Fruit fly (Drosophila melanogaster): ENCODE data around the gene Kap-alpha3.

The Kap-alpha3 gene

dm6 chr3R:9559413-9560014 is 18.0 kb downstream of the Kap-alpha3 start, which contains the start of the genes AP-1mu and MBD-like (continued):
- TF ChIP-seq Dip3 (GFP tag; optimal IDR thresholded peaks at IDR 0.05) (peak; percentile 68), CG12769 (tag; optimal IDR thresholded peaks at IDR 0.05) (no peak), klu (GFP tag; IDR thresholded peaks at IDR 0.05) (peak; percentile 41; the same call in 1 of the 2 replicates), CG15479 (GFP tag; optimal IDR thresholded peaks at IDR 0.05) (peak; percentile 19), en (GFP tag; optimal IDR thresholded peaks at IDR 0.05) (peak; percentile 38), dpn (GFP tag; optimal IDR thresholded peaks at IDR 0.05) (peak; percentile 62 to 75), Mes4 (GFP tag; optimal IDR thresholded peaks at IDR 0.05) (peak; percentile 31), CG14667 (GFP tag; IDR thresholded peaks at IDR 0.05) (peak; percentile 43), pum (GFP tag; optimal IDR thresholded peaks at IDR 0.05) (peak; percentile 57), ab (GFP tag; optimal IDR thresholded peaks at IDR 0.05) (no peak), Hey (tag; optimal IDR thresholded peaks at IDR 0.05) (no peak), ind (GFP tag; optimal IDR thresholded peaks at IDR 0.05) (peak; percentile 70), slp2 (GFP tag; optimal IDR thresholded peaks at IDR 0.05) (peak; percentile 56), CG11247 (GFP tag; IDR thresholded peaks at IDR 0.05) (0 out of 2 replicates have a peak, but pooled peaks have one; percentile 47), bsh (GFP tag; optimal IDR thresholded peaks at IDR 0.05) (peak in 1 of 2 experiments; percentile 50), Dip2 (GFP tag; IDR thresholded peaks at IDR 0.05) (no peak), Hr39 (optimal IDR thresholded peaks at IDR 0.05) (no peak), Scr (GFP tag; IDR thresholded peaks at IDR 0.05; ENCODE audit: partially characterized antibody) (peak; percentile 56), Taf1 (GFP tag; IDR thresholded peaks at IDR 0.05) (peak; percentile 48; the same call in 1 of the 2 replicates), danr (GFP tag; IDR thresholded peaks at IDR 0.05) (no peak), croc (GFP tag; conservative IDR thresholded peaks at IDR 0.05) (peak; percentile 25; the same call in 1 of the 3 replicates), CG9609 (GFP tag; optimal IDR thresholded peaks at IDR 0.05) (peak; percentile 62), Dek (tag; optimal IDR thresholded peaks at IDR 0.05) (peak; percentile 50), luna (GFP tag; optimal IDR thresholded peaks at IDR 0.05) (peak; percentile 57), BEAF-32 (GFP tag; optimal IDR thresholded peaks at IDR 0.05) (peak; percentile 64), CG16813 (GFP tag; IDR thresholded peaks at IDR 0.05; ENCODE audit: partially characterized antibody) (peak; percentile 42; the same call in 1 of the 3 replicates), Dad (GFP tag; optimal IDR thresholded peaks at IDR 0.05) (peak; percentile 49), CG10209 (GFP tag; optimal IDR thresholded peaks at IDR 0.05) (peak; percentile 67), grn (GFP tag; optimal IDR thresholded peaks at IDR 0.05) (peak; percentile 24), CG1792 (GFP tag; optimal IDR thresholded peaks at IDR 0.05) (peak; percentile 66), Jarid2 (GFP tag; optimal IDR thresholded peaks at IDR 0.05) (no peak), tll (GFP tag; optimal IDR thresholded peaks at IDR 0.05) (no peak), CG6689 (GFP tag; IDR thresholded peaks at IDR 0.05) (peak; percentile 68), fru (optimal IDR thresholded peaks at IDR 0.05) (no peak), bcd (GFP tag; optimal IDR thresholded peaks at IDR 0.05) (peak; percentile 69), ara (GFP tag; IDR thresholded peaks at IDR 0.05) (no peak), crp (GFP tag; optimal IDR thresholded peaks at IDR 0.05) (peak in 1 of 2 experiments; percentile 76), MTF-1 (GFP tag; optimal IDR thresholded peaks at IDR 0.05; ENCODE audit: borderline replicate concordance) (no peak), CG31441 (GFP tag; IDR thresholded peaks at IDR 0.05) (peak; percentile 69), sna (GFP tag; IDR thresholded peaks at IDR 0.05; ENCODE audit: partially characterized antibody) (0 out of 2 replicates have a peak, but pooled peaks have one; percentile 38), esg (GFP tag; conservative IDR thresholded peaks at IDR 0.05) (peak; percentile 55), CG4617 (GFP tag; optimal IDR thresholded peaks at IDR 0.05; ENCODE audit: borderline replicate concordance) (peak; percentile 96), CG7271 (tag; optimal IDR thresholded peaks at IDR 0.05) (no peak), nmo (GFP tag; optimal IDR thresholded peaks at IDR 0.05) (peak; percentile 74), CG13424 (tag; optimal IDR thresholded peaks at IDR 0.05) (peak; percentile 69), CG4282 (GFP tag; optimal IDR thresholded peaks at IDR 0.05) (no peak), Hmr (GFP tag; optimal IDR thresholded peaks at IDR 0.05) (peak; percentile 64), chinmo (GFP tag; IDR thresholded peaks at IDR 0.05; ENCODE audit: partially characterized antibody) (0 out of 4 replicates have a peak, but pooled peaks have one; percentile 10), sug (tag; optimal IDR thresholded peaks at IDR 0.05) (peak; percentile 70)

Measured in whole organism, embryonic.